Worm (Caenorhabditis elegans): ENCODE results near the gene pde-4.

The pde-4 gene

DNA sequence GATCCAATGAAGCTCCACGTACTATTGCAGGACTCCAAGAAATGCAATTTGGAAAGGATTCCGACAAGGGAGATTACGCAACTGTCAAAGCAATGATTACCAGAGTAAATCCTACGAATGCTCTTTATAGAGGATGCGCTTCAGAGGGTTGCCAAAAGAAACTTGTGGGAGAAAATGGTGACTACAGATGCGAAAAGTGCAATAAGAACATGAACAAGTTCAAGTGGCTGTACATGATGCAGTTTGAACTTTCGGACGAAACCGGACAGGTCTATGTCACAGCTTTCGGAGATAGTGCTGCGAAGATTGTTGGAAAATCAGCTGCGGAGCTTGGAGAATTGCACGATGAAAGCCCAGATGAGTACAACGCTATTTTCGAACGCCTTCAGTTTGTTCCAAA is 15.3 kb upstream of the pde-4 start:
- TF ChIP-seq F37B4.10 (GFP tag; IDR thresholded peaks at IDR 0.05) (0 out of 2 replicates have a peak, but pooled peaks have one; percentile 9), ztf-3 (GFP tag; optimal IDR thresholded peaks at IDR 0.05) (no peak), K11D2.4 (GFP tag; IDR thresholded peaks at IDR 0.05) (no peak)

DNA sequence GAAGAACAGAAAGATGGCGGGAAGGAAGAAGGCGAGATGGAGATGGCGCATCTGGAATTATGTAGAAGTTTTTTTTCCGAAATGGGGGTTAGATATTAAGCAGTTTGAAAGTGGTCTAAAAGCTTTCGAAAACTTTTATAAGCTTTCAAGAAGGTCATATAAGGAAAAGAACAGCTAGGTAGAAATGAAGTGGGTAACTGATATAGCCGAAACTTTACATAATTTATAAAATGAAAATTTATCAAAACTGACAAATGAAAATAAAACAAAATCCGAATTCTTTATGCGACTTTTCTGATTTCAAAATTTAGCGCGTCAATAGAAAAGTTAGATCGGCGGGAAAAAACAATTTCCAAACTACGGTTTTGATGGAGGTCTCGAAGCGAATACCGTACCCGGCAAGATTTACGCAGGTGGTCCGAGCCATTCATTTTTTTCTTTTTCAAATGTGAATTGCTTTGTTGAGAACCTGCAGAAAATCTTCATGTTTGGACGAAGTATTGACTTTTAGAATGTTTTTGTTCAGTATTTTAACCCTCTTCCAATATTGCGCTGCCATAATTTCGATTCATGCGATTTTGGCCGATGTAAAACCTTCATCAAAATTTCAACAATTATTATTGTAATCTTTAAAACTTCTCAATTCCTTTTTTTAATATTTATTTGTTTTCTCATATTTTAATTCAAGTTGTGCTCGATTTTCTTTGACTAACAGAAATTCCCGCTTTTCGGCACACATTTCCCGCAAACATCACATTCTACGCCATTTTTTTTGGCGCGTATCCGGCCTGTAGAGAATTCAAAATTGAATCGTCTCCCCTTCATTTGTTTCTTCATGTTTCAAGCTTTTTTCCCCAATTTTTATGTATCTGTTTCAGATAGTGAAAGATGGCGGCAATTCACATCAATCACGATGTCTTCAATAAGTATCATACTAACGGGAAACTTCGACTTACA is 12.9 kb upstream of the pde-4 start, which contains the start of the genes F18A1.7 and rpa-1:
F18A1.7 (minus strand) TSS at position 51 of the 957 bp plus-strand sequence.
rpa-1 (plus strand) TSS at position 879 of the 957 bp plus-strand sequence.
- TF ChIP-seq snpc-3.4 (tag; optimal IDR thresholded peaks at IDR 0.05) (peak; percentile 79), nhr-90 (tag; optimal IDR thresholded peaks at IDR 0.05) (no peak), C17E4.6 (GFP tag; IDR thresholded peaks at IDR 0.05) (no peak), mxl-1 (tag; optimal IDR thresholded peaks at IDR 0.05) (no peak), F39B2.1 (GFP tag; IDR thresholded peaks at IDR 0.05) (no peak), F57C9.4 (tag; optimal IDR thresholded peaks at IDR 0.05) (no peak), mes-4 (tag; optimal IDR thresholded peaks at IDR 0.05) (no peak), lin-54 (GFP tag; optimal IDR thresholded peaks at IDR 0.05) (peak; percentile 85), let-607 (tag; optimal IDR thresholded peaks at IDR 0.05) (no peak), lsy-27 (tag; optimal IDR thresholded peaks at IDR 0.05; ENCODE audit: borderline replicate concordance, insufficient read depth) (no peak), nhr-120 (GFP tag; IDR thresholded peaks at IDR 0.05) (no peak), nfya-1 (tag; optimal IDR thresholded peaks at IDR 0.05; ENCODE audit: borderline replicate concordance, insufficient read depth) (no peak), dox-1 (GFP tag; IDR thresholded peaks at IDR 0.05) (peak; percentile 81), snpc-4 (GFP tag; optimal IDR thresholded peaks at IDR 0.05) (peak; percentile 5), snpc-4 (tag; optimal IDR thresholded peaks at IDR 0.05) (peak in 1 of 4 experiments; percentile 41), B0019.2 (GFP tag; conservative IDR thresholded peaks at IDR 0.05) (peak; percentile 58), pbrm-1 (GFP tag; IDR thresholded peaks at IDR 0.05) (peak; percentile 43; the same call in 1 of the 2 replicates), nhr-179 (tag; optimal IDR thresholded peaks at IDR 0.05) (no peak), F52B5.7 (tag; optimal IDR thresholded peaks at IDR 0.05) (no peak), ccch-3 (GFP tag; optimal IDR thresholded peaks at IDR 0.05) (no peak), hmg-1.2 (GFP tag; IDR thresholded peaks at IDR 0.05) (peak; percentile 57; the same call in 1 of the 2 replicates), F23B12.7 (tag; optimal IDR thresholded peaks at IDR 0.05; ENCODE audit: insufficient read depth) (no peak), nfya-2 (GFP tag; IDR thresholded peaks at IDR 0.05) (no peak), B0261.1 (tag; optimal IDR thresholded peaks at IDR 0.05) (no peak), egl-44 (GFP tag; IDR thresholded peaks at IDR 0.05) (no peak), hsf-1 (GFP tag; IDR thresholded peaks at IDR 0.05) (peak; percentile 82), sea-2 (GFP tag; IDR thresholded peaks at IDR 0.05) (no peak), F37B4.10 (GFP tag; IDR thresholded peaks at IDR 0.05) (no peak), ztf-25 (GFP tag; IDR thresholded peaks at IDR 0.05) (no peak), somi-1 (GFP tag; optimal IDR thresholded peaks at IDR 0.05) (no peak), unc-130 (GFP tag; optimal IDR thresholded peaks at IDR 0.05) (peak; percentile 87), madf-3 (GFP tag; IDR thresholded peaks at IDR 0.05) (peak; percentile 80), madf-6 (GFP tag; IDR thresholded peaks at IDR 0.05) (peak; percentile 98), egl-18 (GFP tag; IDR thresholded peaks at IDR 0.05) (no peak), F55B11.4 (tag; optimal IDR thresholded peaks at IDR 0.05; ENCODE audit: borderline replicate concordance, insufficient read depth) (no peak), Y53F4B.3 (GFP tag; IDR thresholded peaks at IDR 0.05) (no peak), tlf-1 (GFP tag; optimal IDR thresholded peaks at IDR 0.05) (peak; percentile 79), let-526 (GFP tag; IDR thresholded peaks at IDR 0.05) (no peak), attf-3 (GFP tag; conservative IDR thresholded peaks at IDR 0.05) (no peak), ztf-18 (tag; optimal IDR thresholded peaks at IDR 0.05) (no peak), aptf-3 (GFP tag; IDR thresholded peaks at IDR 0.05) (no peak), ztf-3 (GFP tag; optimal IDR thresholded peaks at IDR 0.05) (no peak), rcor-1 (GFP tag; IDR thresholded peaks at IDR 0.05) (peak; percentile 92)

Measured in whole organism, young adult.